Fruit fly (Drosophila melanogaster): ENCODE results near the gene Ube4A.

Ube4A gene

DNA sequence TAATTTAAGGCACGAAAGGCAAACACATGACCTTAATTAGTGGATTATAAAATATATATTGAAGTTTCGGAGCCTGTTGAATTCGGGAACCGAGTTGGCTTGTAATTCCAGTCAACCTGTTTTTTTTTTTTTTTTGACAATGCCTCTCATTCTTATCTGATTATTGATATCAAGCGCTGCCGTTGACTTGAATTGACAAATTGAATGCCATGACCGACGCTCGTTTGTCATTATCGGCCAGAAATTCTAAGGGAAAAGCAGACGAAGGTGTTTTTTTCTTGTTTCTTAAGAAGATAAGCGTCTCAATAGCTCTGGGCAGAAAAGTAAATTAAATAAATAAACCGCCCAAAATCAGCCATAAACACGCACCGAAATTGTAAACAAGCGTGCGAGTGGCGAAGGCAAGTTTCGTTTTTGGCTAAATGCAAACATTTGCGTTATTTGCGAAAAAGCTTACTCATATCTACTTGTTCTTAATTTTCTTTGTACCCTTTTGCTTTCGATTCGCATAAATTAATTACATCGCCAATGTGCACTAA is 15.0 kb upstream of the Ube4A start (continued):
- TF ChIP-seq Adf1 (GFP tag; IDR thresholded peaks at IDR 0.05) (peak; percentile 17; the same call in 1 of the 2 replicates), CG7987 (GFP tag; optimal IDR thresholded peaks at IDR 0.05) (peak; percentile 60), CG6813 (GFP tag; optimal IDR thresholded peaks at IDR 0.05) (peak; percentile 43), Nf-YB (GFP tag; optimal IDR thresholded peaks at IDR 0.05) (no peak), ro (GFP tag; IDR thresholded peaks at IDR 0.05) (no peak)

DNA sequence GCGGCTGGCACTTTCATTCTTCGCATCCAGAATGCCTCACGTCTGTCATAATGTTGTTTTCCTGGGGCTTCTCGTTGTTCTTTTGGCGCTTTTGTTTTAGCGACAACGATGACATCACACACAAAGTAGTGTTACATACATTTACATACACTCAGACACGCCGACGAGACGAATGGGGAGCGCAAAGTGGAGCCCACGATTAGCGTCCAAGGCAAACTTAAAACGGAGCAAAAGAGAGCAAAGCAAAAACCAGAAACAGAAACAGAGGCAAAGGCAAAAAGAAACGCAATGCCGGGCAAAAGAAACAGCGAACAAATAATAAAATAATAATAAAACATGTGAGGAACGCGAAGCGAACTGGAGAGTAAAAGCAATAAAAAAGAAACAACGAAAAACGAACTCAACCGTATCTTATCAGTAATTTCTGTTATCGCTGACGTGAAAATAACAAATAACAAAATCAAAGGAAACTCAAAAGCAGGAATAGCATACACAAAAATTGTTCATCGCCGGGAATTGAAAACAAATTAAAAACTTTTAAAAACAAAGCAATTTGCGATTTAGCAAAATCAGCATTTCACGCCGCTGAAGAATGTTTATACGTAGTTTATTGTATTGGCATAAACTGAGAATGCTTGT is 13.8 kb upstream of the Ube4A start:
- peak; percentile 49; the same call in 2 of the 3 replicates for TF ChIP-seq CG34224 (GFP tag; IDR thresholded peaks at IDR 0.05; ENCODE audit: partially characterized antibody)
- peak; percentile 41 for TF ChIP-seq lbe (GFP tag; optimal IDR thresholded peaks at IDR 0.05)
- TF ChIP-seq sug (tag; optimal IDR thresholded peaks at IDR 0.05), result peak; percentile 37
- TF ChIP-seq Trl (optimal IDR thresholded peaks at IDR 0.05), result peak in 1 of 2 experiments; percentile 1
- TF ChIP-seq Trl (GFP tag; optimal IDR thresholded peaks at IDR 0.05), result no peak
- TF ChIP-seq exex (tag; optimal IDR thresholded peaks at IDR 0.05), result peak; percentile 13
- peak; percentile 42 for TF ChIP-seq cg (GFP tag; optimal IDR thresholded peaks at IDR 0.05)
- no peak for TF ChIP-seq CG1792 (GFP tag; optimal IDR thresholded peaks at IDR 0.05)
- peak; percentile 96; the same call in 3 of the 4 replicates for TF ChIP-seq chinmo (GFP tag; IDR thresholded peaks at IDR 0.05; ENCODE audit: partially characterized antibody)
- TF ChIP-seq sisA (GFP tag; IDR thresholded peaks at IDR 0.05), result no peak
- no peak for TF ChIP-seq Hr3 (GFP tag; optimal IDR thresholded peaks at IDR 0.05)
- peak; percentile 86 for TF ChIP-seq CG12769 (tag; optimal IDR thresholded peaks at IDR 0.05)
- peak; percentile 65 for TF ChIP-seq sd (tag; optimal IDR thresholded peaks at IDR 0.05)
- peak; percentile 27 for TF ChIP-seq grn (GFP tag; optimal IDR thresholded peaks at IDR 0.05)
- TF ChIP-seq vvl (GFP tag; IDR thresholded peaks at IDR 0.05), result peak; percentile 60; the same call in 1 of the 2 replicates
- peak in 1 of 2 experiments; percentile 24 for TF ChIP-seq Eip74EF (GFP tag; optimal IDR thresholded peaks at IDR 0.05)
- TF ChIP-seq Doc2 (GFP tag; IDR thresholded peaks at IDR 0.05), result no peak
- TF ChIP-seq CG8924 (tag; optimal IDR thresholded peaks at IDR 0.05), result peak; percentile 8
- no peak for TF ChIP-seq usp (GFP tag; optimal IDR thresholded peaks at IDR 0.05)
- no peak for TF ChIP-seq Xbp1 (GFP tag; optimal IDR thresholded peaks at IDR 0.05)
- peak in 1 of 2 experiments; percentile 88 for TF ChIP-seq Pdp1 (GFP tag; optimal IDR thresholded peaks at IDR 0.05)
- TF ChIP-seq CG16815 (GFP tag; optimal IDR thresholded peaks at IDR 0.05), result no peak
- TF ChIP-seq sens (GFP tag), result peak; percentile 15
- no peak for TF ChIP-seq vfl (GFP tag; optimal IDR thresholded peaks at IDR 0.05)
- peak; percentile 25 for TF ChIP-seq CG10543 (GFP tag; optimal IDR thresholded peaks at IDR 0.05)
- no peak for TF ChIP-seq CG6272 (GFP tag; IDR thresholded peaks at IDR 0.05)
- TF ChIP-seq CG13287 (GFP tag; IDR thresholded peaks at IDR 0.05; ENCODE audit: partially characterized antibody), result peak; percentile 51; the same call in 1 of the 2 replicates
- no peak for TF ChIP-seq prd (optimal IDR thresholded peaks at IDR 0.05)
- TF ChIP-seq prd (GFP tag; IDR thresholded peaks at IDR 0.05), result no peak
- TF ChIP-seq CG13894 (tag; optimal IDR thresholded peaks at IDR 0.05), result peak; percentile 32
- peak; percentile 40 for TF ChIP-seq HmgZ (tag; optimal IDR thresholded peaks at IDR 0.05)
- TF ChIP-seq luna (GFP tag; optimal IDR thresholded peaks at IDR 0.05), result no peak
- TF ChIP-seq corto (GFP tag; optimal IDR thresholded peaks at IDR 0.05), result peak; percentile 47
- peak; percentile 40 for TF ChIP-seq CG3838 (GFP tag; optimal IDR thresholded peaks at IDR 0.05)
- peak; percentile 2 for TF ChIP-seq CG18011 (GFP tag; optimal IDR thresholded peaks at IDR 0.05)
- peak in 1 of 2 experiments; percentile 53 for TF ChIP-seq eve (GFP tag; optimal IDR thresholded peaks at IDR 0.05)
- TF ChIP-seq Atf3 (GFP tag; optimal IDR thresholded peaks at IDR 0.05), result peak; percentile 37
- peak; percentile 8 for TF ChIP-seq mirr (GFP tag; optimal IDR thresholded peaks at IDR 0.05)
- peak; percentile 5 for TF ChIP-seq kni (GFP tag; optimal IDR thresholded peaks at IDR 0.05)
- no peak for TF ChIP-seq grau (tag; optimal IDR thresholded peaks at IDR 0.05)
- peak; percentile 66 for TF ChIP-seq Med (GFP tag)
- no peak for TF ChIP-seq Asciz (GFP tag; optimal IDR thresholded peaks at IDR 0.05)
